Worm (Caenorhabditis elegans) whole organism, L1 larva: ENCODE results near the gene cfap-20.

Experiments used
- aha-1 ChIP-seq: fragments of 150-350 bp; optimal IDR thresholded peaks from 2 replicates; lab custom pipeline; 2014; ENCODE audit warnings: missing biosample characterization, missing genetic modification characterization
- ama-1 ChIP-seq: fragments of 150-350 bp; optimal IDR thresholded peaks from 2 replicates; lab custom pipeline; 2014
- egl-27 ChIP-seq, 2 experiments: fragments of 150-350 bp in 1 of 2; sonication (generic microtip); optimal IDR thresholded peaks; 3 replicates each; lab custom pipeline; 2017 to 2018; ENCODE audit warnings: missing biosample characterization in 2 of 2, missing genetic modification characterization in 2 of 2, missing genetic modification reagents in 2 of 2
- fkh-10 ChIP-seq: sonication (generic microtip); optimal IDR thresholded peaks from 2 replicates; lab custom pipeline; 2017; ENCODE audit warnings: missing biosample characterization, missing genetic modification reagents, missing genetic modification characterization
- lin-39 ChIP-seq: fragments of 150-350 bp; optimal IDR thresholded peaks from 2 replicates; lab custom pipeline; 2014; ENCODE audit warnings: missing biosample characterization, missing genetic modification reagents, missing genetic modification characterization
- mef-2 ChIP-seq: fragments of 150-350 bp; optimal IDR thresholded peaks from 2 replicates; lab custom pipeline; 2014; ENCODE audit warnings: missing biosample characterization, missing genetic modification characterization
- nhr-11 ChIP-seq: fragments of 150-350 bp; optimal IDR thresholded peaks from 2 replicates; lab custom pipeline; 2014; ENCODE audit warnings: missing biosample characterization, missing genetic modification characterization
- nhr-12 ChIP-seq: sonication (generic microtip); optimal IDR thresholded peaks from 2 replicates; lab custom pipeline; 2017; ENCODE audit warnings: missing biosample characterization, missing genetic modification characterization
- nhr-85 ChIP-seq: sonication (generic microtip); peaks from one replicate; lab custom pipeline; 2016; ENCODE audit warnings: missing genetic modification characterization, inconsistent platforms, missing compliant biosample characterization
- sox-4 ChIP-seq: sonication (generic microtip); optimal IDR thresholded peaks from 2 replicates; lab custom pipeline; 2016; ENCODE audit warnings: missing genetic modification characterization, missing compliant biosample characterization
- unc-62 ChIP-seq: fragments of 150-350 bp; optimal IDR thresholded peaks from 2 replicates; lab custom pipeline; 2014; ENCODE audit warnings: missing biosample characterization, missing genetic modification reagents, missing genetic modification characterization
- zag-1 ChIP-seq: fragments of 150-350 bp; optimal IDR thresholded peaks from 2 replicates; lab custom pipeline; 2014; ENCODE audit warnings: missing biosample characterization, missing genetic modification characterization
- ztf-11 ChIP-seq, 2 experiments: sonication (generic microtip); optimal IDR thresholded peaks; 2 replicates each; lab custom pipeline; 2016 to 2017; ENCODE audit warnings: missing genetic modification characterization in 2 of 2, missing biosample characterization in 1 of 2, missing compliant biosample characterization in 1 of 2

DNA sequence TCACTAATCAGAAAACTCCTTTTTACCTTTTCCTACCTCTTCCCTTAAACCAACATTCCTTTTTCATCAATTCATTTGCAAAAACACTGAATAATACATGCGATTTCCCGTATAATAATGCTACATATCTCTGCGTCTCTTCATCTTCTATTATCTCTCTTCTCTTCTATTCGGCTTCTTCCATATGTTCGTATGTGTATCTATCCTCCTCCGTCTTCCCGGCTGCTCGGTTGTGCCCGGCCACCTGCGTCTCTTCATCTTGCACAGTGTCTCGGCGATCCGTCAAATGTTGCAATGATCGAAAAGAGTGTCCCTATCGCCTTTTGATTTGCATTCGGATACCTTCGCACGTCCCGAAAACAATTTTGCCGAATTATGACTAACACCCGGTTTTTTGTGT lies 46.0 kb upstream of the cfap-20 start:
- TF ChIP-seq zag-1 (tag; lab: Kevin White, UChicago) (no peak), egl-27 (tag; optimal IDR thresholded peaks at IDR 0.05; lab: Kevin White, UChicago) (no peak), ztf-11 (tag; optimal IDR thresholded peaks at IDR 0.05; lab: Kevin White, UChicago) (peak in 1 of 2 experiments; percentile 26), ama-1 (no peak), mef-2 (no peak), fkh-10 (no peak), nhr-85 (tag; lab: Kevin White, UChicago) (no peak), unc-62 (GFP tag; lab: Kevin White, UChicago) (no peak), aha-1 (tag; lab: Kevin White, UChicago) (no peak), lin-39 (tag; lab: Kevin White, UChicago) (no peak), nhr-11 (tag; lab: Kevin White, UChicago) (no peak), sox-4 (tag; lab: Kevin White, UChicago) (no peak), nhr-12 (tag; lab: Kevin White, UChicago) (no peak)
